Fruit fly (Drosophila melanogaster) whole organism: Measurements from ENCODE around the gene CG7322.

ENCODE experiments used
- CG8478 ChIP-seq: fragments of >200 bp; optimal IDR thresholded peaks from 2 replicates; lab custom pipeline; 2018; ENCODE audit warnings: inconsistent platforms
- Dll ChIP-seq: fragments of >200 bp; optimal IDR thresholded peaks from 2 replicates; lab custom pipeline; 2017
- EcR ChIP-seq, 2 experiments: fragments of >200 bp; optimal IDR thresholded peaks; 2 replicates each; lab custom pipeline; 2017; ENCODE audit warnings: missing biosample characterization in 2 of 2, missing genetic modification characterization in 2 of 2, missing genetic modification reagents in 2 of 2
- pan ChIP-seq: fragments of >200 bp; optimal IDR thresholded peaks from 2 replicates; lab custom pipeline; 2017
- psq ChIP-seq: fragments of >200 bp; optimal IDR thresholded peaks from 2 replicates; lab custom pipeline; 2017
- usp ChIP-seq: fragments of >200 bp; optimal IDR thresholded peaks from 2 replicates; lab custom pipeline; 2017; ENCODE audit warnings: missing biosample characterization, missing genetic modification characterization, mixed read lengths

CG7322 gene

dm6 chrX:18857356-18857807, at the start of gene CG7322:
Gene CG7322, minus strand, starts transcription at chrX:18857757.
- TF ChIP-seq EcR (GFP tag; optimal IDR thresholded peaks at IDR 0.05; lab: Kevin White, UChicago) (no peak), Dll (lab: Kevin White, UChicago) (no peak), psq (lab: Kevin White, UChicago) (no peak), CG8478 (lab: Kevin White, UChicago) (no peak), usp (no peak), pan (lab: Kevin White, UChicago) (no peak)

- TF ChIP-seq EcR (GFP tag; optimal IDR thresholded peaks at IDR 0.05; lab: Kevin White, UChicago) = no peak
- no peak for TF ChIP-seq CG8478 (lab: Kevin White, UChicago)
- TF ChIP-seq pan (lab: Kevin White, UChicago) = no peak
Observed at dm6 chrX:18905152-18905551, 47.6 kb upstream of the CG7322 start.

- TF ChIP-seq Dll (lab: Kevin White, UChicago) = no peak
- TF ChIP-seq psq (lab: Kevin White, UChicago) = no peak
Observed at dm6 chrX:18902800-18903199, 45.2 kb upstream of the CG7322 start.

dm6 chrX:18900958-18901357, 43.4 kb upstream of the CG7322 start:
- TF ChIP-seq Dll (lab: Kevin White, UChicago) (no peak), EcR (GFP tag; optimal IDR thresholded peaks at IDR 0.05; lab: Kevin White, UChicago) (no peak), usp (no peak), pan (lab: Kevin White, UChicago) (no peak), psq (lab: Kevin White, UChicago) (no peak), CG8478 (lab: Kevin White, UChicago) (no peak)

- TF ChIP-seq CG8478 (lab: Kevin White, UChicago) (no peak), usp (no peak), psq (lab: Kevin White, UChicago) (no peak), Dll (lab: Kevin White, UChicago) (no peak), EcR (GFP tag; optimal IDR thresholded peaks at IDR 0.05; lab: Kevin White, UChicago) (no peak), pan (lab: Kevin White, UChicago) (no peak)
Observed at dm6 chrX:18899835-18900460, 42.4 kb upstream of the CG7322 start, which contains the start of gene CG7378. Gene CG7378, plus strand, starts transcription at chrX:18900410.

dm6 chrX:18897906-18898305, 40.3 kb upstream of the CG7322 start:
- TF ChIP-seq CG8478 (lab: Kevin White, UChicago) (no peak), Dll (lab: Kevin White, UChicago) (no peak), usp (no peak), pan (lab: Kevin White, UChicago) (no peak), psq (lab: Kevin White, UChicago) (no peak), EcR (GFP tag; optimal IDR thresholded peaks at IDR 0.05; lab: Kevin White, UChicago) (no peak)

- TF ChIP-seq CG8478 (lab: Kevin White, UChicago) (no peak), EcR (GFP tag; optimal IDR thresholded peaks at IDR 0.05; lab: Kevin White, UChicago) (no peak), psq (lab: Kevin White, UChicago) (no peak), usp (no peak), Dll (lab: Kevin White, UChicago) (no peak), pan (lab: Kevin White, UChicago) (no peak)
Observed at dm6 chrX:18897294-18897693, 39.7 kb upstream of the CG7322 start.

- TF ChIP-seq psq (lab: Kevin White, UChicago) (no peak), usp (no peak), EcR (GFP tag; optimal IDR thresholded peaks at IDR 0.05; lab: Kevin White, UChicago) (no peak)
Observed at dm6 chrX:18894146-18894545, 36.6 kb upstream of the CG7322 start, which contains the start of gene SdhBL. Gene SdhBL, plus strand, starts transcription at chrX:18894446.

- TF ChIP-seq psq (lab: Kevin White, UChicago) = no peak
- TF ChIP-seq pan (lab: Kevin White, UChicago) = no peak
- no peak for TF ChIP-seq CG8478 (lab: Kevin White, UChicago)
- no peak for TF ChIP-seq Dll (lab: Kevin White, UChicago)
- TF ChIP-seq usp = no peak
- no peak for TF ChIP-seq EcR (GFP tag; optimal IDR thresholded peaks at IDR 0.05; lab: Kevin White, UChicago)
Observed at dm6 chrX:18893433-18893832, 35.9 kb upstream of the CG7322 start, which contains the start of gene Flacc. Gene Flacc, minus strand, starts transcription at chrX:18893636.

dm6 chrX:18883999-18884671, 26.6 kb upstream of the CG7322 start, which contains the start of gene CG7332:
Gene CG7332, plus strand, starts transcription at chrX:18884513.
- TF ChIP-seq CG8478 (lab: Kevin White, UChicago) (no peak), pan (lab: Kevin White, UChicago) (no peak), usp (no peak), EcR (GFP tag; optimal IDR thresholded peaks at IDR 0.05; lab: Kevin White, UChicago) (no peak), Dll (lab: Kevin White, UChicago) (no peak), psq (lab: Kevin White, UChicago) (no peak)

- TF ChIP-seq Dll (lab: Kevin White, UChicago) (no peak), psq (lab: Kevin White, UChicago) (no peak), pan (lab: Kevin White, UChicago) (no peak), CG8478 (lab: Kevin White, UChicago) (no peak), EcR (GFP tag; optimal IDR thresholded peaks at IDR 0.05; lab: Kevin White, UChicago) (no peak), usp (no peak)
Observed at dm6 chrX:18869489-18870132, 12.1 kb upstream of the CG7322 start.
